Worm (Caenorhabditis elegans) whole organism, young adult: ENCODE results near the gene gst-23.

ENCODE experiments used
- F22D6.2 ChIP-seq: sonication (generic microtip); optimal IDR thresholded peaks from 2 replicates; lab custom pipeline; 2016; ENCODE audit warnings: mild to moderate bottlenecking, missing genetic modification characterization, missing compliant biosample characterization
- Y95B8A.8 ChIP-seq: fragments of 200-800 bp; sonication (Bioruptor generic); IDR thresholded peaks from 2 replicates; pipeline ENCODE4 v1.3.6; 2022; ENCODE audit warnings: missing genetic modification reagents, missing genetic modification characterization, missing compliant biosample characterization
- egrh-3 ChIP-seq: fragments of 200-800 bp; sonication (Bioruptor generic); IDR thresholded peaks from 2 replicates; pipeline ENCODE4 v1.3.6; 2022; ENCODE audit warnings: missing genetic modification reagents, missing genetic modification characterization, missing compliant biosample characterization
- nhr-90 ChIP-seq: sonication (generic microtip); optimal IDR thresholded peaks from 2 replicates; lab custom pipeline; 2016; ENCODE audit warnings: missing genotype, mild to moderate bottlenecking, missing genetic modification characterization, missing compliant biosample characterization

- TF ChIP-seq egrh-3 (GFP tag; lab: Robert Waterston, UW) (no peak), F22D6.2 (tag; lab: Kevin White, UChicago) (no peak), nhr-90 (no peak), Y95B8A.8 (no peak)
Measured at ce11 chrV:3273577-3274100, 30.6 kb downstream of the gst-23 start, which contains the start of gene T28A11.4.
